Fruit fly (Drosophila melanogaster): Measurements from ENCODE around the gene CG7458.

CG7458 gene

DNA sequence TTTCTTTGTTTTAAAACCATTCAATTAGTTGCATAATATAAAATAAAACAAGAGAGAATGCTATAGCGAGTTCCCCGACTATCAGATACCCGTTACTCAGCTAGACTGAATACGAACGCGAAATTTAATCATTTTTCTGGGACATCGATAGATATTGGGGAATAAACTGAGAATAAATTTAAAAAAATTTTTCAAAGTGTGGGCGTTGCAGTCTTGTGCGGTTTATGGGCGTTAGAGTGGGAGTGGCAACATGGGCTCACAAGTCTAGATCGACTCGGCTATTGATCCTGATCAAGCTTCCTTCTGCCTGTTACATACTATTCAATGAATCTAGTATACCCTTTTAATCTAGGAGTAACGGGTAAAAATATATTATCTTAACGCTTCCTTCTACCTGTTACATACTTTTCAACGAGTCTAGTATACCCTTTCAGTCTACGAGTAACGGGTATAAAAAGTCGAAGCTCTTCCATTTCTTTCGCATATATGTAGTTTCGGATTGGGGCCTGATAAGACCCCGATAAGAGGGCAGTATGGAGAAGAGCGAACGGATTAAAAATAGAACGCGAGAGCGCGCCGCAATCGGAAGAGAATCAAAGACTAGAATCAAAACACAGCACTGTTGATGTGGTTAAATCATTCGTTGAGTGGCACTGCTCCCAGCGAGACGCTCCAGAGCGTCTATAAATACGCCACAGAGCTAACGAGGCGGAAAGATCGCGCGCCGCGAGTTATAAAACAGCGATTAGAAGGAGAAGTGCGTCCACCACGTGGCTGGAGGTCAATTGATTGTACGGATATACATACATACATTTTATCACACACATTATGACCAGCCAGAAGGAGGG lies at the start of gene CG7458:
Gene CG7458 (plus strand): TSS at position 637 of the 848 bp plus-strand sequence.
- TF ChIP-seq CG17801 (GFP tag; optimal IDR thresholded peaks at IDR 0.05; ENCODE audit: partially characterized antibody) = no peak

DNA sequence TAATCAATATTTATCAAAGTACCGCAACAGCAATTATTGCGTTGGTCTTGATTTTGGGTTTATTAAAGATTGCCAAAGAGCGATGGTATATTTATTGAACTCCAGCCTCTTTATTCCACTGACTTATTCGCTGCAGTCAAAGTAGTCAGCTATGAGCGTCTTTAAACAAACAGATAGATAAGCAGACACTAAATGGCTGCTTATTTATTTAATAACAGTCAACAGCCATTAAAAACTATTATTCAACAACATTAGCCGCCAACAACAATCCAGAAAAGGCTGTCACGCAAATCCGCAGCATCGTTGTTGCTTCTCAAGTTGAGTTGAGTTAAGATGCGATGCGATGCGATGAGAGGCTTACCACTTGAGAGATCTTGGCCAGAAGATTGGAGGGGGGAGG lies 46.0 kb upstream of the CG7458 start:
- no peak for TF ChIP-seq CG17801 (GFP tag; optimal IDR thresholded peaks at IDR 0.05; ENCODE audit: partially characterized antibody)

DNA sequence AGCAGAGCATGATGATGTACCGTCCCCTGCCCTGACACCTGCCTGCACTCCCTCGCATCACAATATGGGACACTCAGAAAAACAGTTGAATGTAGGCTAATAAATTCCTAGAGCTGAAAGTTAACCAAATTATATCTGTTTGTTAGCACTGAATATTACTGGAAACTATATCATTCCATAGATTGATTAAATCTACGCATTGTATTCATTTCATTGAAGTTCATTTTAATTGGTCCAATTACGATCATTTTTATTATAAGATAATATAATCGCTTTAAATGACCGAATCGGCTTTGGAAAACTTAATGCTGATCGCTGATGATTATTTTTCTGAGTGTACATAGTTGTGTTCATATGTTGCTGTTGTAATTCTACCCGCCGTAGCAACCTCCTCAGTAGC lies 36.3 kb upstream of the CG7458 start:
- no peak for TF ChIP-seq CG17801 (GFP tag; optimal IDR thresholded peaks at IDR 0.05; ENCODE audit: partially characterized antibody)

DNA sequence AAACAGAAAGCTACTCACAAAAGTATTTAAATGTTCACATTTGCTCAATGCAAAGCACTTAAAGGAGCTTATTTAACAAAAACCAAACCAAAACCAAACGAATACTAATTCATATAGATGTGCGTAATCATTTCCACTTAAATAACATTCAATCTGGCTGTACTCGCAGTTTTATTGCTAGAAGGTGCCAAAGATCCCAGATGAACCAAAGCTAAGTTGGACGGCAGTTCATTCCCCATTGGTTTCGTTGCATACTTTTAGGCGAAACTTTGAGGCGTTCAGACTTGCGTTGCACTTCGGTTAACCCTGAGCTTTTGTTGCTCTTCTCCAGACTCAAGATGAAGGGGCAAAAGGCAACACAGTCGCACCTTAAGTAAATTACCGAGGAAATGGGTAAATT lies 24.7 kb upstream of the CG7458 start:
- TF ChIP-seq CG17801 (GFP tag; optimal IDR thresholded peaks at IDR 0.05; ENCODE audit: partially characterized antibody) = no peak

DNA sequence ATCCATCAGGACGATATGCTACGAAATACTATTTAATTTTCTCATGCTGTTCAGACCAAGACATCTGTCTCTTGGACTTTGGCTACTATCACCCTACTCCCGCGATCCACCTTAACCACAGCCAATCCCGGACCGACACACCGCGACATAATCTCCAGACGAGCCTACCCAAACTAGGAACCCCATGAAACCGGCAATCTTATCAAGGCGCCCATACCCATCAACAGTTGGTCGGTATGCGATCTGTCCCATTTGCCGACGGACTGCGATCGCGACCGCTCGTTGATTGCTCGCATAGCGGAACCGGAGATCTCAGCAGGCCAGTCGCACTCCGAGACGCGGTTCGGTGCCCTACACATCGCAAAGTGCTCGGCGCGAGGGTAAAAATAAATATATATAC lies 20.4 kb upstream of the CG7458 start, which contains the start of gene SLC22A:
Gene SLC22A (plus strand): TSS at position 243 of the 400 bp plus-strand sequence.
- TF ChIP-seq CG17801 (GFP tag; optimal IDR thresholded peaks at IDR 0.05; ENCODE audit: partially characterized antibody) = no peak

DNA sequence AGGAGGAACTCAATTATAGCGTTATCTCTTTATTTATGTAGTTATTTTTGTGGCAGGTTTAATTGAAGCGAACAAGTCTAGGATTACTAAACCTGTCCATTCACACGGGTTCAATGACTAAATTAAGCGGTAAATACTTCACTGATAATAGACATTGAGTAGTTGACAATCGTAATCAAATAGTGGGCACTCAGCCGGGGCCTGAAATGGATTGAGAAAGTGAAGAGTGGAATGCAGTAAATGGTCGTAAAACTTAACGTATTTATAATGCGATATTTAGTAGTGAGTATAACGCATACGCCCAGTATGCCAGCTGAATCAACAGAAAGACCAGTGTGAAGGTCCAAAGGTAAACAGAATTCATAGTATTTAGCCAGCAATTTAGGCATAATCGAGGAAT lies 18.8 kb upstream of the CG7458 start:
- TF ChIP-seq CG17801 (GFP tag; optimal IDR thresholded peaks at IDR 0.05; ENCODE audit: partially characterized antibody) = no peak

DNA sequence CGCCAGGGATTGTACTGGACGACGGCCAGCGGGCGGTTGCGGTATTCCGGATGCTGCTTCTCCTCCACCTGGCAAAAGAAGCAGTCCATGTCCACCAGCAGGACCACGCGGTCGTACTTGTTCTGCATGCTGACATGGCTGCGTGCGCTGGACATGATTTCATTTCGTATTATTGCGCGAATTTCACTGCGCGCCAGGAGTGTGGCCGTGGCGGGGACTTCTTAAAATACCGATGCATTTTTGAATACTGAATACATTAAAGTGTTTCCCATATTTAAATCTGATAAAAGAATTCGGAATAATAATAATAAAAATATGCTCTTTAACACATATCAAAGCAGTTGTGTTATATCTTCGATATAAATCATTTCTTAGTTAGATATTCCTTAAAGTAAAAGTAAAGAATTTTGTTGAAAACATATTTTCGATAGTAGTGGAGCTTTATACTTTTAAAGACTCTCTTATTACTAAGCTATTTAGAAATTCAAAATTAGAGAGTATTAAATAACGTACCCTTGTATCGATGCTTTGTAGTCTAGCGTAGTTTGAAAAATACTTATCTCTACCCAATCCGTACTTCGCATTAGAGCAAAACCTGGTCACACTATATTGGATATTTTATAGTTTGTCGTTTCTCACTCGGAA lies 13.2 kb upstream of the CG7458 start, which contains the start of the genes PolH and CG14562:
Gene PolH (minus strand): TSS at position 198 of the 645 bp plus-strand sequence.
Gene CG14562 (plus strand): TSS at position 607 of the 645 bp plus-strand sequence.
- no peak for TF ChIP-seq CG17801 (GFP tag; optimal IDR thresholded peaks at IDR 0.05; ENCODE audit: partially characterized antibody)

DNA sequence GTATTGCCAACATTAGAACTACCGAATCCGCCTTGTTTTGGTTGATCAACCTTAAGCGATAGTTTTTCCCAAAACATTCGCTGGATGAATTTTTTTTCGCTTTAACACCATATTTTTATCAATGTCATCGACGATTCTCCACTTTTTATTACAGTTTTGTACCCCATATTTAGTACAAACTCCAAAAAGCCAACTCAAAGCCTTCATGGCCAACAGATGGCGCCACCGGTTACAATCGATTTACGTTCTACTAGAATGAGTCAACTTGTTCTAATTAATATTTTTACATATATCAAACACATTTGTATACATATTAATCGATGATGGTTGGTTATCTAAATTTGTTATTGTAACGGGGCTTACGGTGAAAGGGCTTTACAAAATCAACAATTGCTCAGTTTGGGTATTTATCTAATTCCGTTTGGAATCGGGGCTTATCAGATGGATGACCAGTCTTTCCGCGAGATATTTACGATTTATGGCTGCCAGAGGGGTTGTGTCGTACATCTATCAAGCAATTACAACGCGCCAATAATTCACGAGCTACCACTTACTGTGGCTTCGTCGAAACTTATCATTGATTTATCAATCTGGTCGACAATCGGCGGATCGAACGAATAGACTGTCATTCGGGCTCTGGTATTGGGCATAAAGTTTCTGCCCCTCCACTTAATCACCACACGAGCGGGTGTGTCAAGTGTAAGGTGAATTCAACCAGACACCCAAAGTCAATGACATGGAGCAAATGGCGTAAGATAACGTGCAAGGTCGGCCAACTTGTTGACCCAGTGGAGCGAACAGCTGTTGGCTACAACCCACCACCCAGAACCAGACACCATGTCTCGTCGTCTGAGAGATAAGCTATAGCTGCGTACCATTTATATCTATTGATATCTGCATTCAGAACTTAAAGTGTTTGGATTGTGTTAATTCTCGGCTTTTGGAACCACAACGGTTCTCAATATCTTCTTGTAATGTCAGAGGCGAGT lies 1.6 kb upstream of the CG7458 start:
- no peak for TF ChIP-seq CG17801 (GFP tag; optimal IDR thresholded peaks at IDR 0.05; ENCODE audit: partially characterized antibody)

DNA sequence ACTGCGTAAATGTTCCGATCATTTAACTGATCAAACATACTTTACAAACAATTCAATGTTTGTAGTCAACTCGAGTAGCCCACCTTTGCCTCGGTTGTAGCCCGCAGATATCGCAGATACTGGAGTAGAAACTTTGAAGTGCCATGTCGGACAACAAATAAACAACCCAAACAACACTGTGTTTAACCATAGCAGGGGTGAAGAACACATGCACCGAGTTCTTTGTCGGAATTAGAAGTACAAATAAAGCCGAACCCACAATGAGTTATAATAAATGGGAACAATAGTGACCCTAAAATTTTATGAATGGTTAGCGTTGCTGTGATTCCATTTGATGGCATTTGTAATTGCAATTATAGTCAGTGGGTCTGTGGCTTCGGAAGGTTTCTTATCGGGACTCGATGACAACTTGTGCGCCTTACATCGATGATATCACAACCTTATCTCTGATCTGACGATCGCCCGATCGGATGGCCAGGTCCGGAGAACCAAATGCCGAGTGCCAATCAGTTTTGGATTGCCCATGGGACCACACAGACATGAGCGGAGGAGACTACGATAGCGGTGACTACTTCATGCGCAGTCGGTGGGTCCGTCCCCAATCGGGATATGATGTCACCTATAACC lies 7.1 kb downstream of the CG7458 start, which contains the start of gene Chs2:
Gene Chs2 (plus strand): TSS at position 510 of the 627 bp plus-strand sequence.
- no peak for TF ChIP-seq CG17801 (GFP tag; optimal IDR thresholded peaks at IDR 0.05; ENCODE audit: partially characterized antibody)

DNA sequence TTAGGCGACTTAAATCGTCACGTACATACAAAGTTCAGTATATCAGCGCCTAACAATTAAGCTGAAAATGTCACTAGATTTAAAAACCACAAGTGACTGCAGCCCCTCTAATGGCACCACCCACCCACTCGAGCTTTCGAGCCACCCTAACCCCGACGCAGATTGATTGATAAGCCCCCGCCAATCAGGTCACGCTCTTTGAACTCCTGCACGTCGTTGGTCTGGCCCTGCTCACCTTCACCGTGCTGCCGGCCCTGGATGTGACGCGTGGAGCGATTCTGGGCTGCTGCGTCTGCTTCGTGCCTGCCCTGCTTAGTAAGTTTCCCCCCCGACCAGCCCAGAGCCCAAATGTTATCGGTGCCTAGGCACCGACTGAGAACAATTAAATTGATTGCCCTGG lies 8.4 kb downstream of the CG7458 start:
- no peak for TF ChIP-seq CG17801 (GFP tag; optimal IDR thresholded peaks at IDR 0.05; ENCODE audit: partially characterized antibody)

DNA sequence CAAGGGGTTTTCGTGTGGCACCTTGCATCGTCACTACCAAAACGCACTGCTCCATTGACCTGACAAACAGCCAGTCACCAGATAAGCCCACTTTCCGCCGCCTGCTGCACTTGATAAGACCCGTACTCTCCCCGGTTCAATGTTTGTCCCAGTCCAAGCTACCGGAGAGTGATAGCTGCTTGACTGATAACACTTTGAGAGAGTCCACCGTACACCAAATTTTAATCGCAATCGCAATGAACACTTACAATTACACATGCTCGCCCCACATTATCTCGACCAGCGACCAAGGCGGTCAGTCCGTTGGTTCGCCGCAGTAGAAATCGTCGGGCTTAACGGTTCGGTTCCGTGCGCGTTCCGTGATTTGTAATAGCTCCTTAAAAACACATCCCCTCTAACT lies 16.8 kb downstream of the CG7458 start, which contains the start of gene P5CS:
Gene P5CS (plus strand): TSS at position 268 of the 400 bp plus-strand sequence.
- no peak for TF ChIP-seq CG17801 (GFP tag; optimal IDR thresholded peaks at IDR 0.05; ENCODE audit: partially characterized antibody)

DNA sequence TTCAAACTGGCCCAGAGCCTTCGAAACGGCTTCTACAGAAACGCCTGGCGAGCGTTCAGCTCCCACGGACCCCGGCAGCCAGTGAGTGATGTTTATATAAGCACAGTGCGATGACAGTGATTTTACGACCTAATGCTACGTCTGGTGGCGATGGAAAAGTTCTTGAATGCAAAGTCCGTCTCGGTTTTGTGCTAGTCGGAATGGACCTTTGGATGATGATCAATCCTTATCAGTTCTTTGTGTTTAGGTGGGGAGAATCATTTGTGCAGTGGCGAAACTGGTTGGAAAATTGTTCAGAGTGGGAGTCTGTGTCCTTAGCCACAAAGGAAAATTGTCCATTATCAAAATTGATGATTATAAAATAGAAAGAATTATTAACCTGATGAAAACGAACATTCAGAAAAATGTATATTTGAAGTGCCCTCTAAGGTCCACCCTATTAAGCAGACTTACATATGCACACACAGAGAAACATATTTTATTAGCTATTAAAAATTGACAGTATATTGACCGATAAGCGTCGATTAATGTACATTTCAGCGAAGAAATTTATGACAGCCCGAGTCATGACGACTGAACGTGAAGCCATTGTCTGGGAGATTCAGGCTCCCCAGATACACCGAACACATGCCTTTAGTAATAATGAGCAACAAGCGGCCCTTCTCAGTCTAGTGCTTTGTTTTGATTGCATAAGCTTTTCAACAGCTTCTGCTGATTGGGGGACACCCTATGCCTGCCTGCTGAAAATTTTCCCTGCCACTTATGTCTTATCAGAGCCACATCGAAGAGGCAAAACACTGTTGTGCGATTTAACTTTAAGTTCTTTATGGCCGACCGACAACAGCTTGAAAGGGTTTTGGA lies 17.5 kb downstream of the CG7458 start:
- no peak for TF ChIP-seq CG17801 (GFP tag; optimal IDR thresholded peaks at IDR 0.05; ENCODE audit: partially characterized antibody)

DNA sequence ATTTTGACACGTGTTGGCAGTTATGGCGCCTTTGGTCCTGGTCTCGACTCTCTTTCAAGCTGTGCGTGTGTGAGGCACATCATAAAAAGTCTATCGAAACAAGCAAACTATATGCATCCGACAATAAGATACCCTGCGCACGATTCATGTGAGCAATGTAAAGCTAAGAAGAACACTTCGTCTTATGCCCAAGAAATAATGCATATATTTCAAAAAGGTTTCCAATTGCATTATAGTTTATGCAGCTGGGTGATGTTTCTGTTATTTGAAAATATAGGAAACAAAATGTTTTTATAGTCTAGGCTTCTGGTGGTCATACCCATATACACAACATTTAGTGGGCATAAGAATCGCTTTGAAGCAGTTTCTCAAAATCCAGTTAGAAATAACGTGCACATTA lies 18.7 kb downstream of the CG7458 start:
- TF ChIP-seq CG17801 (GFP tag; optimal IDR thresholded peaks at IDR 0.05; ENCODE audit: partially characterized antibody) = no peak
